Fruit fly (Drosophila melanogaster) whole organism, embryonic: ENCODE results near the gene Rnf146.

Experiments used
- Awh ChIP-seq: fragments of 200-800 bp; sonication (Bioruptor generic); IDR thresholded peaks from 2 replicates; pipeline ENCODE4, ENCODE4 v1.3.6; 2022; ENCODE audit warnings: missing biosample characterization, missing genetic modification characterization
- Bgb ChIP-seq: fragments of 200-800 bp; sonication (Bioruptor generic); IDR thresholded peaks from 2 replicates; pipeline ENCODE4 v1.3.6; 2022; ENCODE audit warnings: missing biosample characterization, missing genetic modification characterization; ENCODE audit not compliant: partially characterized antibody
- CG10147 ChIP-seq: fragments of 200-800 bp; sonication (Bioruptor generic); optimal IDR thresholded peaks from 2 replicates; lab custom pipeline; 2019; ENCODE audit warnings: missing biosample characterization, mild to moderate bottlenecking, missing genetic modification characterization, moderate library complexity
- CG10321 ChIP-seq: fragments of 200-800 bp; sonication (Bioruptor generic); IDR thresholded peaks from 2 replicates; pipeline ENCODE4 v1.3.6; 2022; ENCODE audit warnings: missing biosample characterization, missing genetic modification characterization
- CG10565 ChIP-seq: fragments of 200-800 bp; sonication (Bioruptor generic); optimal IDR thresholded peaks from 3 replicates; lab custom pipeline; 2016; ENCODE audit warnings: missing biosample characterization, mild to moderate bottlenecking, missing genetic modification characterization
- CG11723 ChIP-seq: fragments of 200-800 bp; sonication (Bioruptor generic); optimal IDR thresholded peaks from 2 replicates; lab custom pipeline; 2017; ENCODE audit warnings: missing biosample characterization, mild to moderate bottlenecking, missing genetic modification characterization
- CG12071 ChIP-seq: fragments of 200-800 bp; sonication (Bioruptor generic); optimal IDR thresholded peaks from 3 replicates; lab custom pipeline; 2018; ENCODE audit warnings: missing biosample characterization, mild to moderate bottlenecking, missing genetic modification characterization
- CG12769 ChIP-seq: fragments of 200-800 bp; sonication (Bioruptor generic); optimal IDR thresholded peaks from 2 replicates; lab custom pipeline; 2019; ENCODE audit warnings: missing biosample characterization, mild to moderate bottlenecking, missing genetic modification characterization, moderate library complexity
- CG12942 ChIP-seq: fragments of 200-800 bp; sonication (Bioruptor generic); optimal IDR thresholded peaks from 3 replicates; lab custom pipeline; 2016; ENCODE audit warnings: missing biosample characterization, missing genetic modification characterization
- CG13123 ChIP-seq: fragments of 200-800 bp; sonication (Bioruptor generic); optimal IDR thresholded peaks from 2 replicates; lab custom pipeline; 2016; ENCODE audit warnings: missing biosample characterization, missing genetic modification characterization
- CG13296 ChIP-seq: fragments of 200-800 bp; sonication (Bioruptor generic); optimal IDR thresholded peaks from 3 replicates; lab custom pipeline; 2018; ENCODE audit warnings: missing biosample characterization, mild to moderate bottlenecking, missing genetic modification characterization
- CG1647 ChIP-seq: fragments of 200-800 bp; sonication (Bioruptor generic); optimal IDR thresholded peaks from 3 replicates; lab custom pipeline; 2016; ENCODE audit warnings: missing biosample characterization, missing genetic modification characterization
- CG18011 ChIP-seq: fragments of 200-800 bp; sonication (Bioruptor generic); optimal IDR thresholded peaks from 2 replicates; lab custom pipeline; 2017; ENCODE audit warnings: missing biosample characterization, missing genetic modification characterization, mild to moderate bottlenecking, moderate library complexity, missing genotype
- CG2875 ChIP-seq: fragments of 200-800 bp; sonication (Bioruptor generic); optimal IDR thresholded peaks from 2 replicates; lab custom pipeline; 2017; ENCODE audit warnings: missing biosample characterization, mild to moderate bottlenecking, missing genetic modification characterization, missing genetic modification reagents
- CG3065 ChIP-seq: fragments of 200-800 bp; sonication (Bioruptor generic); optimal IDR thresholded peaks from 2 replicates; lab custom pipeline; 2016; ENCODE audit warnings: missing biosample characterization, missing genetic modification characterization
- CG4854 ChIP-seq: fragments of 200-800 bp; sonication (Bioruptor generic); optimal IDR thresholded peaks from 2 replicates; lab custom pipeline; 2016; ENCODE audit warnings: missing biosample characterization, missing genetic modification characterization, inconsistent platforms
- CG5953 ChIP-seq: fragments of 200-800 bp; sonication (Bioruptor generic); IDR thresholded peaks from 2 replicates; pipeline ENCODE4 v1.3.6; 2022; ENCODE audit warnings: missing biosample characterization, missing genetic modification characterization
- CG6175 ChIP-seq: fragments of 200-800 bp; sonication (Bioruptor generic); IDR thresholded peaks from 3 replicates; pipeline ENCODE4 v1.3.6; 2022; ENCODE audit warnings: missing biosample characterization, missing genetic modification characterization
- CG6254 ChIP-seq: fragments of 200-800 bp; sonication (Bioruptor generic); optimal IDR thresholded peaks from 3 replicates; lab custom pipeline; 2017; ENCODE audit warnings: mild to moderate bottlenecking, missing biosample characterization, missing genetic modification reagents, missing genetic modification characterization
- CG8281 ChIP-seq: fragments of 200-800 bp; sonication (Bioruptor generic); optimal IDR thresholded peaks from 2 replicates; lab custom pipeline; 2018; ENCODE audit warnings: missing biosample characterization, mild to moderate bottlenecking, missing genetic modification characterization, moderate library complexity
- CG9609 ChIP-seq: fragments of 200-800 bp; sonication (Bioruptor generic); optimal IDR thresholded peaks from 3 replicates; lab custom pipeline; 2016; ENCODE audit warnings: missing biosample characterization, missing genetic modification characterization
- CG9876 ChIP-seq: fragments of 200-800 bp; sonication (Bioruptor generic); optimal IDR thresholded peaks from 2 replicates; lab custom pipeline; 2016; ENCODE audit warnings: missing biosample characterization, missing genetic modification characterization
- CG9932 ChIP-seq: fragments of 200-800 bp; sonication (Bioruptor generic); IDR thresholded peaks from 2 replicates; pipeline ENCODE4 v1.3.6; 2022; ENCODE audit warnings: missing biosample characterization, missing genetic modification characterization
- Camta ChIP-seq: fragments of 200-800 bp; sonication (Bioruptor generic); optimal IDR thresholded peaks from 2 replicates; lab custom pipeline; 2016; ENCODE audit warnings: missing biosample characterization, missing genetic modification characterization
- Dfd ChIP-seq, 2 experiments: fragments of >200 bp; optimal IDR thresholded peaks; 2 replicates each; lab custom pipeline; 2017; ENCODE audit warnings: missing biosample characterization in 2 of 2, missing genetic modification characterization in 2 of 2
- Dref ChIP-seq: fragments of 200-800 bp; sonication (Bioruptor generic); IDR thresholded peaks from 2 replicates; pipeline ENCODE4 v1.3.6; 2022; ENCODE audit warnings: missing biosample characterization, missing genetic modification characterization
- Eip74EF ChIP-seq, 2 experiments: fragments of 200-800 bp in 1 of 2; fragments of >200 bp in 1 of 2; sonication (Bioruptor generic) in 1 of 2; optimal IDR thresholded peaks; 2 replicates each; lab custom pipeline; 2017 to 2019; ENCODE audit warnings: missing biosample characterization in 2 of 2, missing genetic modification characterization in 2 of 2, mild to moderate bottlenecking in 1 of 2, moderate library complexity in 1 of 2
- Hand ChIP-seq: fragments of 200-800 bp; sonication (Bioruptor generic); optimal IDR thresholded peaks from 2 replicates; lab custom pipeline; 2017; ENCODE audit warnings: mild to moderate bottlenecking, missing biosample characterization, missing genetic modification reagents, missing genetic modification characterization
- MESR4 ChIP-seq: fragments of 200-800 bp; sonication (Bioruptor generic); optimal IDR thresholded peaks from 2 replicates; lab custom pipeline; 2018; ENCODE audit warnings: missing biosample characterization, mild to moderate bottlenecking, missing genetic modification characterization, moderate library complexity
- NC2α ChIP-seq: fragments of 200-800 bp; sonication (Bioruptor generic); optimal IDR thresholded peaks from 2 replicates; lab custom pipeline; 2016; ENCODE audit warnings: missing biosample characterization, missing genetic modification characterization
- Scr ChIP-seq: fragments of 200-800 bp; sonication (Bioruptor generic); IDR thresholded peaks from 2 replicates; pipeline ENCODE4 v1.3.6; 2022; ENCODE audit warnings: missing biosample characterization, missing genetic modification characterization; ENCODE audit not compliant: partially characterized antibody
- aop ChIP-seq: fragments of 200-800 bp; sonication (Bioruptor generic); IDR thresholded peaks from 2 replicates; pipeline ENCODE4 v1.3.6; 2022; ENCODE audit warnings: missing biosample characterization, missing genetic modification characterization
- ap ChIP-seq: fragments of 200-800 bp; sonication (Bioruptor generic); IDR thresholded peaks from 2 replicates; pipeline ENCODE4 v1.3.6; 2022; ENCODE audit warnings: missing biosample characterization, missing genetic modification characterization
- ase ChIP-seq: fragments of 200-800 bp; sonication (Bioruptor generic); IDR thresholded peaks from 3 replicates; pipeline ENCODE4 v1.3.6; 2022; ENCODE audit warnings: missing biosample characterization, missing genetic modification characterization
- bigmax ChIP-seq: fragments of 200-800 bp; sonication (Bioruptor generic); optimal IDR thresholded peaks from 2 replicates; lab custom pipeline; 2018; ENCODE audit warnings: missing biosample characterization, mild to moderate bottlenecking, missing genetic modification characterization
- cato ChIP-seq: fragments of 200-800 bp; sonication (Bioruptor generic); optimal IDR thresholded peaks from 2 replicates; lab custom pipeline; 2016; ENCODE audit warnings: missing biosample characterization, missing genetic modification characterization, borderline replicate concordance
- da ChIP-seq: fragments of 200-800 bp; sonication (Bioruptor generic); optimal IDR thresholded peaks from 2 replicates; lab custom pipeline; 2016; ENCODE audit warnings: missing biosample characterization, missing genetic modification characterization
- dan ChIP-seq: fragments of 200-800 bp; sonication (Bioruptor generic); IDR thresholded peaks from 2 replicates; pipeline ENCODE4 v1.3.6; 2022; ENCODE audit warnings: missing biosample characterization, missing genetic modification characterization
- ems ChIP-seq: fragments of 200-800 bp; sonication (Bioruptor generic); optimal IDR thresholded peaks from 3 replicates; lab custom pipeline; 2016; ENCODE audit warnings: missing biosample characterization, missing genetic modification characterization
- exex ChIP-seq: fragments of 200-800 bp; sonication (Bioruptor generic); optimal IDR thresholded peaks from 4 replicates; lab custom pipeline; 2018; ENCODE audit warnings: missing biosample characterization, mild to moderate bottlenecking, missing genetic modification characterization, moderate library complexity
- fd64A ChIP-seq: fragments of 200-800 bp; sonication (Bioruptor generic); optimal IDR thresholded peaks from 3 replicates; lab custom pipeline; 2018; ENCODE audit warnings: missing biosample characterization, mild to moderate bottlenecking, missing genetic modification characterization
- h ChIP-seq: fragments of >200 bp; optimal IDR thresholded peaks from 2 replicates; lab custom pipeline; 2017
- lov ChIP-seq, 2 experiments: fragments of 200-800 bp in 1 of 2; fragments of >200 bp in 1 of 2; sonication (Bioruptor generic) in 1 of 2; IDR thresholded peaks in 1 of 2; optimal IDR thresholded peaks in 1 of 2; 2 replicates in 1 of 2; 3 replicates in 1 of 2; pipeline versions ENCODE4 v1.3.6 to Lab custom; 2017 to 2022; ENCODE audit warnings: missing biosample characterization in 1 of 2, missing genetic modification characterization in 1 of 2
- mam ChIP-seq: fragments of 200-800 bp; sonication (Bioruptor generic); optimal IDR thresholded peaks from 3 replicates; lab custom pipeline; 2016; ENCODE audit warnings: missing biosample characterization, missing genetic modification characterization
- nerfin-2 ChIP-seq: fragments of 200-800 bp; sonication (Bioruptor generic); IDR thresholded peaks from 2 replicates; pipeline ENCODE4 v1.3.6; 2022; ENCODE audit warnings: missing biosample characterization, missing genetic modification characterization; ENCODE audit not compliant: partially characterized antibody
- onecut ChIP-seq: fragments of 200-800 bp; sonication (Bioruptor generic); IDR thresholded peaks from 2 replicates; pipeline ENCODE4 v1.3.6; 2022; ENCODE audit warnings: missing biosample characterization, missing genetic modification characterization
- slp2 ChIP-seq: fragments of 200-800 bp; sonication (Bioruptor generic); optimal IDR thresholded peaks from 2 replicates; lab custom pipeline; 2016; ENCODE audit warnings: missing biosample characterization, missing genetic modification characterization
- tll ChIP-seq, 2 experiments: fragments of 200-800 bp in 1 of 2; fragments of >200 bp in 1 of 2; sonication (Bioruptor generic) in 1 of 2; optimal IDR thresholded peaks; 2 replicates each; lab custom pipeline; 2017 to 2019; ENCODE audit warnings: missing biosample characterization in 2 of 2, missing genetic modification characterization in 2 of 2, mild to moderate bottlenecking in 1 of 2, moderate library complexity in 1 of 2
- unpg ChIP-seq: fragments of 200-800 bp; sonication (Bioruptor generic); optimal IDR thresholded peaks from 3 replicates; lab custom pipeline; 2018; ENCODE audit warnings: missing biosample characterization, mild to moderate bottlenecking, missing genetic modification characterization, moderate library complexity
- vnd ChIP-seq: fragments of 200-800 bp; sonication (Bioruptor generic); IDR thresholded peaks from 3 replicates; pipeline ENCODE4 v1.3.6; 2022; ENCODE audit warnings: missing biosample characterization, missing genetic modification characterization; ENCODE audit not compliant: partially characterized antibody
- zfh2 ChIP-seq: fragments of 200-800 bp; sonication (Bioruptor generic); optimal IDR thresholded peaks from 2 replicates; lab custom pipeline; 2016; ENCODE audit warnings: missing biosample characterization, missing genetic modification characterization

Gene Rnf146

dm6 chr3L:19655923-19656322 lies 13.3 kb upstream of the Rnf146 start (continued):
- TF ChIP-seq nerfin-2 = no peak
- no peak for TF ChIP-seq dan (GFP tag; lab: Robert Waterston, UW)
- TF ChIP-seq CG10147 = peak; percentile 34
- no peak for TF ChIP-seq Dfd (GFP tag; optimal IDR thresholded peaks at IDR 0.05; lab: Kevin White, UChicago)
- TF ChIP-seq CG10565 (GFP tag; lab: Kevin White, UChicago) = no peak
- peak; percentile 46 for TF ChIP-seq fd64A (GFP tag; lab: Kevin White, UChicago)
- TF ChIP-seq slp2 (GFP tag; lab: Kevin White, UChicago) = no peak
- no peak for TF ChIP-seq lov (optimal IDR thresholded peaks at IDR 0.05; lab: Kevin White, UChicago)
- TF ChIP-seq lov (GFP tag; IDR thresholded peaks at IDR 0.05; lab: Robert Waterston, UW) = no peak
- TF ChIP-seq CG9609 (GFP tag; lab: Kevin White, UChicago) = no peak
- no peak for TF ChIP-seq CG12769 (tag; lab: Kevin White, UChicago)
- peak; percentile 61 for TF ChIP-seq CG2875 (GFP tag; lab: Kevin White, UChicago)
- no peak for TF ChIP-seq vnd (GFP tag; lab: Robert Waterston, UW)
- no peak for TF ChIP-seq da (GFP tag; lab: Kevin White, UChicago)
- TF ChIP-seq Dref (GFP tag; lab: Robert Waterston, UW) = no peak
- no peak for TF ChIP-seq CG8281
- TF ChIP-seq CG18011 (GFP tag; lab: Kevin White, UChicago) = no peak
- TF ChIP-seq Camta (GFP tag; lab: Kevin White, UChicago) = no peak
- TF ChIP-seq CG9876 = no peak
- no peak for TF ChIP-seq tll (GFP tag; optimal IDR thresholded peaks at IDR 0.05; lab: Kevin White, UChicago)
- no peak for TF ChIP-seq CG6175 (GFP tag; lab: Robert Waterston, UW)
- TF ChIP-seq CG6254 (GFP tag; lab: Kevin White, UChicago) = peak; percentile 27
- no peak for TF ChIP-seq CG12942 (GFP tag; lab: Kevin White, UChicago)
- no peak for TF ChIP-seq CG12071 (GFP tag; lab: Kevin White, UChicago)
- no peak for TF ChIP-seq MESR4 (GFP tag; lab: Kevin White, UChicago)
- TF ChIP-seq exex (tag; lab: Kevin White, UChicago) = no peak
- peak; percentile 36 for TF ChIP-seq CG13296 (GFP tag; lab: Kevin White, UChicago)
- TF ChIP-seq mam = no peak
- TF ChIP-seq CG11723 (GFP tag; lab: Kevin White, UChicago) = peak; percentile 42
- TF ChIP-seq h (lab: Kevin White, UChicago) = no peak
- TF ChIP-seq Awh = peak; percentile 52; the same call in 1 of the 2 replicates
- TF ChIP-seq Hand = no peak
- TF ChIP-seq Bgb (GFP tag; lab: Robert Waterston, UW) = no peak
- no peak for TF ChIP-seq cato
- TF ChIP-seq Scr (GFP tag; lab: Robert Waterston, UW) = no peak
- TF ChIP-seq CG5953 = peak; percentile 17; the same call in 1 of the 2 replicates
- peak; percentile 8 for TF ChIP-seq CG1647 (GFP tag; lab: Kevin White, UChicago)
- TF ChIP-seq CG9932 (GFP tag; lab: Robert Waterston, UW) = no peak
- TF ChIP-seq CG4854 = no peak
- no peak for TF ChIP-seq Eip74EF (GFP tag; optimal IDR thresholded peaks at IDR 0.05; lab: Kevin White, UChicago)
- no peak for TF ChIP-seq CG10321
- TF ChIP-seq ap (GFP tag; lab: Robert Waterston, UW) = no peak
- TF ChIP-seq ems = peak; percentile 24
- TF ChIP-seq CG13123 (GFP tag; lab: Kevin White, UChicago) = no peak
- 0 out of 2 replicates have a peak, but pooled peaks have one; percentile 31 for TF ChIP-seq aop (GFP tag; lab: Robert Waterston, UW)
- peak; percentile 55 for TF ChIP-seq unpg (GFP tag; lab: Kevin White, UChicago)
- TF ChIP-seq onecut = peak; percentile 38
- no peak for TF ChIP-seq NC2α (GFP tag; lab: Kevin White, UChicago)
- TF ChIP-seq bigmax = no peak
- no peak for TF ChIP-seq zfh2
- TF ChIP-seq ase (GFP tag; lab: Robert Waterston, UW) = no peak
- TF ChIP-seq CG3065 = no peak
